Fruit fly (Drosophila melanogaster) whole organism, embryonic: ENCODE results near the gene CG12589.
A peak's percentile ranks its signal among the peaks of the same experiment; 100 is the strongest.

ENCODE experiments used
- Abd-B ChIP-seq: fragments of 200-800 bp; sonication (Bioruptor generic); optimal IDR thresholded peaks from 2 replicates; lab custom pipeline; 2018; ENCODE audit warnings: missing biosample characterization, mild to moderate bottlenecking, missing genetic modification characterization, moderate library complexity
- Ada2b ChIP-seq: fragments of 200-800 bp; sonication (Bioruptor generic); IDR thresholded peaks from 2 replicates; pipeline ENCODE4 v1.3.6; 2022; ENCODE audit warnings: missing biosample characterization, missing genetic modification characterization
- Atf3 ChIP-seq: fragments of 200-800 bp; sonication (Bioruptor generic); optimal IDR thresholded peaks from 3 replicates; lab custom pipeline; 2016; ENCODE audit warnings: missing biosample characterization, missing genetic modification characterization
- Bdp1 ChIP-seq: fragments of 200-800 bp; sonication (Bioruptor generic); optimal IDR thresholded peaks from 3 replicates; lab custom pipeline; 2016; ENCODE audit warnings: missing biosample characterization, missing genetic modification characterization
- CG10267 ChIP-seq: fragments of 200-800 bp; sonication (Bioruptor generic); optimal IDR thresholded peaks from 2 replicates; lab custom pipeline; 2018; ENCODE audit warnings: missing biosample characterization, mild to moderate bottlenecking, missing genetic modification characterization, moderate library complexity
- CG11560 ChIP-seq: fragments of 200-800 bp; sonication (Bioruptor generic); IDR thresholded peaks from 3 replicates; pipeline ENCODE4 v1.3.6; 2022; ENCODE audit warnings: missing biosample characterization, missing genetic modification characterization
- CG12104 ChIP-seq: fragments of 200-800 bp; sonication (Bioruptor generic); optimal IDR thresholded peaks from 3 replicates; lab custom pipeline; 2016; ENCODE audit warnings: missing biosample characterization, missing genetic modification characterization
- CG12219 ChIP-seq: fragments of 200-800 bp; sonication (Bioruptor generic); optimal IDR thresholded peaks from 3 replicates; lab custom pipeline; 2018; ENCODE audit warnings: missing biosample characterization, mild to moderate bottlenecking, missing genetic modification characterization
- CG12391 ChIP-seq: fragments of 200-800 bp; sonication (Bioruptor generic); optimal IDR thresholded peaks from 3 replicates; lab custom pipeline; 2018; ENCODE audit warnings: missing biosample characterization, mild to moderate bottlenecking, missing genetic modification characterization, moderate library complexity
- CG12744 ChIP-seq: fragments of 200-800 bp; sonication (Bioruptor generic); optimal IDR thresholded peaks from 2 replicates; lab custom pipeline; 2016; ENCODE audit warnings: missing biosample characterization, missing genetic modification characterization
- CG13424 ChIP-seq: fragments of 200-800 bp; sonication (Bioruptor generic); optimal IDR thresholded peaks from 2 replicates; lab custom pipeline; 2019; ENCODE audit warnings: missing biosample characterization, mild to moderate bottlenecking, missing genetic modification characterization, moderate library complexity
- CG13775 ChIP-seq: fragments of 200-800 bp; sonication (Bioruptor generic); optimal IDR thresholded peaks from 3 replicates; lab custom pipeline; 2017; ENCODE audit warnings: missing biosample characterization, mild to moderate bottlenecking, missing genetic modification characterization
- CG16779 ChIP-seq: fragments of 200-800 bp; sonication (Bioruptor generic); IDR thresholded peaks from 2 replicates; pipeline ENCODE4 v1.3.6; 2022; ENCODE audit warnings: missing biosample characterization, missing genetic modification characterization
- CG31365 ChIP-seq: fragments of 200-800 bp; sonication (Bioruptor generic); optimal IDR thresholded peaks from 2 replicates; lab custom pipeline; 2018; ENCODE audit warnings: missing biosample characterization, mild to moderate bottlenecking, missing genetic modification characterization
- CG3726 ChIP-seq: fragments of 200-800 bp; sonication (Bioruptor generic); IDR thresholded peaks from 3 replicates; pipeline ENCODE4, ENCODE4 v1.3.6; 2022; ENCODE audit warnings: missing biosample characterization, missing genetic modification characterization
- CG4730 ChIP-seq: fragments of 200-800 bp; sonication (Bioruptor generic); IDR thresholded peaks from 2 replicates; pipeline ENCODE4 v1.3.6; 2022; ENCODE audit warnings: missing biosample characterization, missing genetic modification characterization
- CG5953 ChIP-seq: fragments of 200-800 bp; sonication (Bioruptor generic); IDR thresholded peaks from 2 replicates; pipeline ENCODE4 v1.3.6; 2022; ENCODE audit warnings: missing biosample characterization, missing genetic modification characterization
- CG6175 ChIP-seq: fragments of 200-800 bp; sonication (Bioruptor generic); IDR thresholded peaks from 3 replicates; pipeline ENCODE4 v1.3.6; 2022; ENCODE audit warnings: missing biosample characterization, missing genetic modification characterization
- CG7928 ChIP-seq: fragments of 200-800 bp; sonication (Bioruptor generic); optimal IDR thresholded peaks from 2 replicates; lab custom pipeline; 2017; ENCODE audit warnings: missing biosample characterization, mild to moderate bottlenecking, missing genetic modification characterization
- CG8089 ChIP-seq: fragments of 200-800 bp; sonication (Bioruptor generic); optimal IDR thresholded peaks from 3 replicates; lab custom pipeline; 2016; ENCODE audit warnings: missing biosample characterization, missing genetic modification characterization
- CkIIα-i1 ChIP-seq: fragments of 200-800 bp; sonication (Bioruptor generic); IDR thresholded peaks from 2 replicates; pipeline ENCODE4 v1.3.6; 2022; ENCODE audit warnings: missing biosample characterization, missing genetic modification characterization
- Dad ChIP-seq: fragments of 200-800 bp; sonication (Bioruptor generic); optimal IDR thresholded peaks from 3 replicates; lab custom pipeline; 2016; ENCODE audit warnings: missing biosample characterization, missing genetic modification characterization
- Deaf1 ChIP-seq: fragments of 200-800 bp; optimal IDR thresholded peaks from 3 replicates; lab custom pipeline; 2019; ENCODE audit warnings: missing biosample characterization, mild to moderate bottlenecking, missing genetic modification characterization, moderate library complexity
- Dip2 ChIP-seq: fragments of 200-800 bp; sonication (Bioruptor generic); IDR thresholded peaks from 2 replicates; pipeline ENCODE4 v1.3.6; 2022; ENCODE audit warnings: missing biosample characterization, missing genetic modification characterization
- Dip3 ChIP-seq: fragments of 200-800 bp; sonication (Bioruptor generic); optimal IDR thresholded peaks from 3 replicates; lab custom pipeline; 2016; ENCODE audit warnings: missing biosample characterization, missing genetic modification characterization
- E2f2 ChIP-seq: fragments of 200-800 bp; sonication (Bioruptor generic); IDR thresholded peaks from 2 replicates; pipeline ENCODE4 v1.3.6; 2022; ENCODE audit warnings: missing biosample characterization, missing genetic modification characterization
- GATAe ChIP-seq: fragments of 200-800 bp; sonication (Bioruptor generic); conservative IDR thresholded peaks from 2 replicates; pipeline ENCODE4 v1.3.6; 2022; ENCODE audit warnings: missing biosample characterization, missing genetic modification characterization
- Gsc ChIP-seq: fragments of 200-800 bp; sonication (Bioruptor generic); IDR thresholded peaks from 2 replicates; pipeline ENCODE4 v1.3.6; 2022; ENCODE audit warnings: missing biosample characterization, missing genetic modification characterization
- Hmx ChIP-seq: fragments of 200-800 bp; sonication (Bioruptor generic); optimal IDR thresholded peaks from 2 replicates; lab custom pipeline; 2016; ENCODE audit warnings: missing biosample characterization, missing genetic modification characterization
- Hr51 ChIP-seq, 2 experiments: fragments of 200-800 bp; sonication (Bioruptor generic); optimal IDR thresholded peaks; 2 replicates in 1 of 2; 3 replicates in 1 of 2; lab custom pipeline; 2016 to 2018; ENCODE audit warnings: missing biosample characterization in 2 of 2, missing genetic modification characterization in 2 of 2, mild to moderate bottlenecking in 1 of 2, moderate library complexity in 1 of 2
- Jarid2 ChIP-seq: fragments of 200-800 bp; sonication (Bioruptor generic); optimal IDR thresholded peaks from 3 replicates; lab custom pipeline; 2017; ENCODE audit warnings: mild to moderate bottlenecking, missing biosample characterization, missing genetic modification reagents, missing genetic modification characterization
- Nf-YC ChIP-seq: fragments of 200-800 bp; optimal IDR thresholded peaks from 3 replicates; lab custom pipeline; 2019; ENCODE audit warnings: missing biosample characterization, mild to moderate bottlenecking, missing genetic modification characterization, moderate library complexity
- Rfx ChIP-seq: fragments of 200-800 bp; sonication (Bioruptor generic); IDR thresholded peaks from 2 replicates; pipeline ENCODE4 v1.3.6; 2022; ENCODE audit warnings: missing biosample characterization, missing genetic modification characterization
- Ssrp ChIP-seq: fragments of 200-800 bp; sonication (Bioruptor generic); optimal IDR thresholded peaks from 2 replicates; lab custom pipeline; 2018; ENCODE audit warnings: missing biosample characterization, mild to moderate bottlenecking, missing genetic modification characterization, moderate library complexity
- Trl ChIP-seq, 3 experiments: fragments of >200 bp in 2 of 3; fragments of 200-800 bp in 1 of 3; sonication (Bioruptor generic) in 1 of 3; optimal IDR thresholded peaks; 2 replicates in 1 of 3; 3 replicates in 2 of 3; lab custom pipeline; 2016 to 2017; ENCODE audit warnings: missing biosample characterization in 1 of 3, missing genetic modification characterization in 1 of 3
- amos ChIP-seq: fragments of 200-800 bp; sonication (Bioruptor generic); IDR thresholded peaks from 2 replicates; pipeline ENCODE4 v1.3.6; 2022; ENCODE audit warnings: missing biosample characterization, missing genetic modification characterization; ENCODE audit not compliant: partially characterized antibody
- danr ChIP-seq: fragments of 200-800 bp; sonication (Bioruptor generic); IDR thresholded peaks from 2 replicates; pipeline ENCODE4 v1.3.6; 2022; ENCODE audit warnings: missing biosample characterization, missing genetic modification characterization
- ems ChIP-seq: fragments of 200-800 bp; sonication (Bioruptor generic); optimal IDR thresholded peaks from 3 replicates; lab custom pipeline; 2016; ENCODE audit warnings: missing biosample characterization, missing genetic modification characterization
- fd64A ChIP-seq: fragments of 200-800 bp; sonication (Bioruptor generic); optimal IDR thresholded peaks from 3 replicates; lab custom pipeline; 2018; ENCODE audit warnings: missing biosample characterization, mild to moderate bottlenecking, missing genetic modification characterization
- gt ChIP-seq: fragments of 200-800 bp; sonication (Bioruptor generic); IDR thresholded peaks from 2 replicates; pipeline ENCODE4 v1.3.6; 2022; ENCODE audit warnings: missing biosample characterization, missing genetic modification characterization
- hth ChIP-seq: fragments of >200 bp; optimal IDR thresholded peaks from 2 replicates; lab custom pipeline; 2017; ENCODE audit warnings: inconsistent platforms
- inv ChIP-seq: fragments of 200-800 bp; sonication (Bioruptor generic); IDR thresholded peaks from 2 replicates; pipeline ENCODE4 v1.3.6; 2022; ENCODE audit warnings: missing biosample characterization, missing genetic modification characterization; ENCODE audit not compliant: partially characterized antibody
- kni ChIP-seq: fragments of 200-800 bp; sonication (Bioruptor generic); optimal IDR thresholded peaks from 3 replicates; lab custom pipeline; 2017; ENCODE audit warnings: mild to moderate bottlenecking, missing biosample characterization, missing genetic modification reagents, missing genetic modification characterization
- mld ChIP-seq: fragments of 200-800 bp; sonication (Bioruptor generic); IDR thresholded peaks from 3 replicates; pipeline ENCODE4 v1.3.6; 2022; ENCODE audit warnings: missing biosample characterization, missing genetic modification characterization; ENCODE audit not compliant: partially characterized antibody
- nmo ChIP-seq: fragments of 200-800 bp; sonication (Bioruptor generic); optimal IDR thresholded peaks from 2 replicates; lab custom pipeline; 2018; ENCODE audit warnings: missing biosample characterization, mild to moderate bottlenecking, missing genetic modification characterization, moderate library complexity
- pho ChIP-seq: fragments of 200-800 bp; sonication (Bioruptor generic); optimal IDR thresholded peaks from 2 replicates; lab custom pipeline; 2016; ENCODE audit warnings: missing biosample characterization, missing genetic modification characterization
- salm ChIP-seq: fragments of 200-800 bp; sonication (Bioruptor generic); optimal IDR thresholded peaks from 2 replicates; lab custom pipeline; 2018; ENCODE audit warnings: missing biosample characterization, mild to moderate bottlenecking, missing genetic modification characterization
- slbo ChIP-seq: fragments of 200-800 bp; sonication (Bioruptor generic); IDR thresholded peaks from 2 replicates; pipeline ENCODE4 v1.3.6; 2022; ENCODE audit warnings: missing biosample characterization, missing genetic modification characterization
- slou ChIP-seq: fragments of 200-800 bp; sonication (Bioruptor generic); optimal IDR thresholded peaks from 3 replicates; lab custom pipeline; 2016; ENCODE audit warnings: missing biosample characterization, missing genetic modification characterization
- tna ChIP-seq: fragments of 200-800 bp; sonication (Bioruptor generic); IDR thresholded peaks from 2 replicates; pipeline ENCODE4 v1.3.6; 2022; ENCODE audit warnings: missing biosample characterization, missing genetic modification characterization; ENCODE audit not compliant: partially characterized antibody
- vfl ChIP-seq: fragments of 200-800 bp; sonication (Bioruptor generic); optimal IDR thresholded peaks from 2 replicates; lab custom pipeline; 2016; ENCODE audit warnings: missing biosample characterization, missing genetic modification characterization

Gene CG12589

DNA sequence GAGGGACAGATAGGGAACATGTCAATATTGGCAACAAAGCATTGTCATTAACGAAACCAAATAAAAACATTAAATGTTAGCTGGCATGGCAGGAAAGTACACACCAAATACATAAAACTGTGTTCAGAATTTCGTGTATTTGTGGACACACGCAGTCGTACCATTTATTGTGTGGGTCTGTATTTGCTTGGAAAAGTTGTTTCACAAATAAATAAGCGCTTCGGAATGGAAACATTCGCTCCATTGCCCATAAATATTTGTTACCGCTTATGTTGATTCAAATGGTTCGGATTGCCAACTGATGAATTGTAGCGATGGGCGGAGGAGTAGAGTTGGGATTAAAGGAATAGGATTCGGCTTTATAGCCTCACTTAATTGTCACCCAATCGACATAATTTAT, 30.8 kb downstream of the CG12589 start (continued):
- TF ChIP-seq danr (no peak), CG13424 (peak; percentile 78), Ada2b (GFP tag; lab: Robert Waterston, UW) (no peak; the same call in 1 of the 2 replicates), CG8089 (GFP tag; lab: Kevin White, UChicago) (peak; percentile 89), Dip2 (no peak), hth (lab: Kevin White, UChicago) (no peak), tna (GFP tag; lab: Robert Waterston, UW) (no peak), Rfx (peak; percentile 73), CG7928 (GFP tag; lab: Kevin White, UChicago) (peak; percentile 69), Abd-B (no peak), mld (GFP tag; lab: Robert Waterston, UW) (no peak), CG10267 (peak; percentile 70), E2f2 (GFP tag; lab: Robert Waterston, UW) (peak; percentile 60), CG12744 (peak; percentile 89), salm (tag; lab: Kevin White, UChicago) (peak; percentile 83), Ssrp (tag; lab: Kevin White, UChicago) (peak; percentile 33), CG12104 (peak; percentile 88), CG31365 (tag; lab: Kevin White, UChicago) (peak; percentile 82), CG3726 (GFP tag; lab: Robert Waterston, UW) (no peak), fd64A (GFP tag; lab: Kevin White, UChicago) (peak; percentile 94), Dip3 (GFP tag; lab: Kevin White, UChicago) (peak; percentile 41), slou (GFP tag; lab: Kevin White, UChicago) (peak; percentile 77), GATAe (GFP tag; lab: Robert Waterston, UW) (0 out of 2 replicates have a peak, but pooled peaks have one; percentile 22), CG12391 (tag; lab: Kevin White, UChicago) (peak; percentile 80), CG5953 (peak; percentile 33; the same call in 1 of the 2 replicates), inv (no peak), gt (GFP tag; lab: Robert Waterston, UW) (no peak), CG6175 (GFP tag; lab: Robert Waterston, UW) (peak; percentile 59; the same call in 1 of the 3 replicates), Atf3 (peak; percentile 69), CG11560 (tag; lab: Robert Waterston, UW) (no peak), Trl (optimal IDR thresholded peaks at IDR 0.05; lab: Kevin White, UChicago) (no peak), Trl (GFP tag; optimal IDR thresholded peaks at IDR 0.05; lab: Kevin White, UChicago) (peak; percentile 91), amos (GFP tag; lab: Robert Waterston, UW) (no peak), Hmx (peak; percentile 4), Jarid2 (GFP tag; lab: Kevin White, UChicago) (peak; percentile 76), CG16779 (GFP tag; lab: Robert Waterston, UW) (no peak), CG13775 (GFP tag; lab: Kevin White, UChicago) (peak; percentile 65), ems (GFP tag; lab: Kevin White, UChicago) (peak; percentile 61), slbo (GFP tag; lab: Robert Waterston, UW) (no peak), kni (GFP tag; lab: Kevin White, UChicago) (peak; percentile 94), vfl (GFP tag; lab: Kevin White, UChicago) (peak; percentile 44), CG4730 (GFP tag; lab: Robert Waterston, UW) (no peak), Bdp1 (GFP tag; lab: Kevin White, UChicago) (peak; percentile 81), Nf-YC (tag; lab: Kevin White, UChicago) (peak; percentile 32), Hr51 (GFP tag; optimal IDR thresholded peaks at IDR 0.05; lab: Kevin White, UChicago) (peak; percentile 33 to 85), Deaf1 (peak; percentile 52), pho (peak; percentile 82), Dad (GFP tag; lab: Kevin White, UChicago) (peak; percentile 81), nmo (GFP tag; lab: Kevin White, UChicago) (peak; percentile 64), CG12219 (peak; percentile 85), CkIIα-i1 (GFP tag; lab: Robert Waterston, UW) (peak; percentile 18; the same call in 1 of the 2 replicates), Gsc (GFP tag; lab: Robert Waterston, UW) (no peak)
